Worm (Caenorhabditis elegans): Measurements from ENCODE around the gene C13A2.7.

Gene C13A2.7

ce11 chrV:7230847-7231246 is 35.3 kb upstream of the C13A2.7 start, which contains the start of the genes gei-6 and krr-1 (continued):
- TF ChIP-seq lin-11 (tag; optimal IDR thresholded peaks at IDR 0.05) (peak; percentile 74), ets-4 (tag; optimal IDR thresholded peaks at IDR 0.05) (no peak), ceh-48 (tag; optimal IDR thresholded peaks at IDR 0.05) (peak; percentile 74), unc-86 (tag; optimal IDR thresholded peaks at IDR 0.05) (peak; percentile 80), ama-1 (optimal IDR thresholded peaks at IDR 0.05) (no peak), dve-1 (tag; optimal IDR thresholded peaks at IDR 0.05) (no peak), syd-9 (tag; optimal IDR thresholded peaks at IDR 0.05) (peak; percentile 58), pros-1 (tag; optimal IDR thresholded peaks at IDR 0.05) (no peak), tbx-7 (tag; optimal IDR thresholded peaks at IDR 0.05) (peak; percentile 31), ceh-24 (tag; optimal IDR thresholded peaks at IDR 0.05) (peak; percentile 18), dmd-4 (tag; optimal IDR thresholded peaks at IDR 0.05; ENCODE audit: borderline replicate concordance) (no peak), ceh-6 (GFP tag; optimal IDR thresholded peaks at IDR 0.05) (peak; percentile 65), hlh-13 (GFP tag; optimal IDR thresholded peaks at IDR 0.05) (peak; percentile 41), tbx-2 (tag; optimal IDR thresholded peaks at IDR 0.05) (peak; percentile 89), nhr-232 (tag; optimal IDR thresholded peaks at IDR 0.05) (peak; percentile 60), pha-2 (tag; optimal IDR thresholded peaks at IDR 0.05) (peak; percentile 85), ztf-16 (tag; optimal IDR thresholded peaks at IDR 0.05) (peak; percentile 87), hlh-15 (tag; optimal IDR thresholded peaks at IDR 0.05) (peak; percentile 63), ceh-14 (tag; optimal IDR thresholded peaks at IDR 0.05) (peak; percentile 95), Y22D7AL.16 (tag; optimal IDR thresholded peaks at IDR 0.05) (peak; percentile 82), unc-3 (GFP tag; conservative IDR thresholded peaks at IDR 0.05) (peak; percentile 86), unc-3 (tag; optimal IDR thresholded peaks at IDR 0.05) (peak; percentile 86), C38D4.7 (GFP tag; optimal IDR thresholded peaks at IDR 0.05) (peak; percentile 79), che-1 (tag; optimal IDR thresholded peaks at IDR 0.05) (peak; percentile 81), ceh-30 (tag; optimal IDR thresholded peaks at IDR 0.05) (no peak), eyg-1 (tag; optimal IDR thresholded peaks at IDR 0.05) (peak; percentile 68), hlh-6 (tag; optimal IDR thresholded peaks at IDR 0.05) (peak; percentile 36), T23F11.4 (GFP tag; optimal IDR thresholded peaks at IDR 0.05) (peak; percentile 35), K09A11.1 (tag; optimal IDR thresholded peaks at IDR 0.05; ENCODE audit: insufficient read depth) (peak; percentile 93), fkh-6 (tag; optimal IDR thresholded peaks at IDR 0.05) (peak; percentile 61), nhr-11 (tag; optimal IDR thresholded peaks at IDR 0.05) (no peak), elt-2 (tag; optimal IDR thresholded peaks at IDR 0.05) (peak; percentile 95), F13H6.1 (tag; optimal IDR thresholded peaks at IDR 0.05) (peak; percentile 44), elt-4 (tag; optimal IDR thresholded peaks at IDR 0.05) (no peak), hlh-30 (tag; optimal IDR thresholded peaks at IDR 0.05; ENCODE audit: insufficient read depth) (no peak), odd-2 (tag; optimal IDR thresholded peaks at IDR 0.05) (peak; percentile 87), pax-1 (tag; optimal IDR thresholded peaks at IDR 0.05) (no peak), ceh-19 (GFP tag; optimal IDR thresholded peaks at IDR 0.05) (peak; percentile 83), pqm-1 (tag; optimal IDR thresholded peaks at IDR 0.05) (peak; percentile 58), nfya-1 (tag; optimal IDR thresholded peaks at IDR 0.05) (peak; percentile 85), sdc-2 (tag; optimal IDR thresholded peaks at IDR 0.05) (peak; percentile 35), rnt-1 (tag; optimal IDR thresholded peaks at IDR 0.05) (peak; percentile 58), ref-2 (tag; optimal IDR thresholded peaks at IDR 0.05) (peak; percentile 87), fax-1 (tag; optimal IDR thresholded peaks at IDR 0.05) (peak; percentile 78), ceh-22 (tag; optimal IDR thresholded peaks at IDR 0.05) (no peak), C08G9.2 (tag; optimal IDR thresholded peaks at IDR 0.05) (peak; percentile 71)

All from whole organism, late embryonic.